In genomic region chrIII:9969371-9969770, ce11 we compare ENCODE assay signal across 4 worm cellular contexts.
TF ChIP-seq lines count a peak whose summit lies in the region.

No protein-coding gene starts in this region.

TF ChIP-seq in whole organism, L4 larva, 104 proteins besides CTCF, POLR2A, EP300 and RAD21:
- TF ChIP-seq pqm-1 (tag; optimal IDR thresholded peaks at IDR 0.05; lab: Kevin White, UChicago): no peak
- no peak for TF ChIP-seq ztf-7 (tag; optimal IDR thresholded peaks at IDR 0.05; lab: Kevin White, UChicago)
- TF ChIP-seq ceh-32 (tag; optimal IDR thresholded peaks at IDR 0.05; lab: Kevin White, UChicago; ENCODE audit: poor library complexity): no peak
- no peak for TF ChIP-seq dve-1 (tag; optimal IDR thresholded peaks at IDR 0.05; lab: Kevin White, UChicago; ENCODE audit: insufficient read depth)
- TF ChIP-seq lsy-2 (tag; optimal IDR thresholded peaks at IDR 0.05; lab: Kevin White, UChicago): no peak
- no peak for TF ChIP-seq hif-1 (tag; optimal IDR thresholded peaks at IDR 0.05; lab: Kevin White, UChicago)
- TF ChIP-seq aha-1 (tag; lab: Kevin White, UChicago): peak; percentile 90

TF ChIP-seq in whole organism, early embryonic, 17 proteins besides CTCF, POLR2A, EP300 and RAD21:
- TF ChIP-seq aly-1 (tag; optimal IDR thresholded peaks at IDR 0.05; lab: Kevin White, UChicago): no peak
- peak; percentile 43 for TF ChIP-seq hmg-4 (GFP tag; optimal IDR thresholded peaks at IDR 0.05; lab: Kevin White, UChicago)

TF ChIP-seq in whole organism, late embryonic, 69 proteins besides CTCF, POLR2A, EP300 and RAD21:
- no peak for TF ChIP-seq sox-2 (GFP tag; IDR thresholded peaks at IDR 0.05; lab: Robert Waterston, UW)
- TF ChIP-seq ceh-34 (tag; optimal IDR thresholded peaks at IDR 0.05; lab: Kevin White, UChicago): peak; percentile 40

TF ChIP-seq in whole organism, mixed stage, embryonic, 35 proteins besides CTCF, POLR2A, EP300 and RAD21:
- peak; percentile 77 for TF ChIP-seq nhr-2 (tag; optimal IDR thresholded peaks at IDR 0.05; lab: Kevin White, UChicago)
- no peak for TF ChIP-seq cnd-1 (tag; optimal IDR thresholded peaks at IDR 0.05; lab: Kevin White, UChicago)
TF ChIP-seq in whole organism, mixed stage, embryonic: peak in this region for 1.
